Worm (Caenorhabditis elegans) whole organism, L2 larva: ENCODE results near the gene cutl-11.

ENCODE experiments used
- lin-11 ChIP-seq: fragments of 150-350 bp; sonication (generic microtip); optimal IDR thresholded peaks from 2 replicates; lab custom pipeline; 2014; ENCODE audit warnings: missing biosample characterization, missing genetic modification characterization, inconsistent platforms, mixed read lengths
- lin-13 ChIP-seq: fragments of 150-350 bp; optimal IDR thresholded peaks from 2 replicates; lab custom pipeline; 2014; ENCODE audit warnings: missing biosample characterization, missing genetic modification reagents, missing genetic modification characterization

DNA sequence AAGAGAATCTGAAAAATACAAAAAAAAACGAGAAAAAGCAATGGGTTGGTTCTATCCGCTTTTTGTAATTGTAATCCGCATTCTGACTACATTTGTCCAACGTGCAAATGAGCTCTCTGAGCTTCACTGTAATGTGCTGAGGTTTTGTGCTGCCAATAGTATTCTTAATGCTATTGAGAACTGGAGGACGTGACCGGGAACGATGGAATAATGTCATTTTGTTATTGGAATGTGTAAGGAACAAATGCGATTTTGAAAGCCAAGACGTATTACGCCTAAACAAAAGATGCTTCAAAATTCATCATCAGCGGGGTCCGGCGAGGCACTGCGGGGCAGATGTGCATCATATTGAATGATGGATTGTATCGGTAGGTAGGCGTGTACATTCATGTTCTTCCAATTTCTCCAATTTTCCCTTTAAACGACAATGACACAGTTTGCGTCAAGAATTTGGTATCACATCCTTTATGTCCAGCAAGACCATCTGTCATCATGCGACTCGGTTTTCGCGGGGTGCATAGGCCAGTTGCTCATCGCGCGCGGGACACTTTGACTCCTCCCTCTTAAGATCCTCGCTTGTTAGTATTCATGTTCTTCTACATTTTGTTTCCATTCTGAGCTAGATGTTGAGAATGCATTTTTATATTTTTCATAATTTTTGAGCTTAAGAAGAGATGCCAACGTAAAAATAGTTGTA, 22.6 kb upstream of the cutl-11 start:
- TF ChIP-seq lin-11 (tag; lab: Kevin White, UChicago) (no peak), lin-13 (GFP tag; lab: Kevin White, UChicago) (no peak)
